Fruit fly (Drosophila melanogaster) whole organism, embryonic: ENCODE results near the gene Upf2.

Experiments
- Awh ChIP-seq: fragments of 200-800 bp; sonication (Bioruptor generic); IDR thresholded peaks from 2 replicates; pipeline ENCODE4, ENCODE4 v1.3.6; 2022; ENCODE audit warnings: missing biosample characterization, missing genetic modification characterization
- BtbVII ChIP-seq: fragments of 200-800 bp; sonication (Bioruptor generic); optimal IDR thresholded peaks from 3 replicates; lab custom pipeline; 2017; ENCODE audit warnings: missing biosample characterization, mild to moderate bottlenecking, missing genetic modification characterization
- Bteb2 ChIP-seq: fragments of 200-800 bp; sonication (Bioruptor generic); optimal IDR thresholded peaks from 2 replicates; lab custom pipeline; 2016; ENCODE audit warnings: missing biosample characterization, missing genetic modification characterization
- CG10267 ChIP-seq: fragments of 200-800 bp; sonication (Bioruptor generic); optimal IDR thresholded peaks from 2 replicates; lab custom pipeline; 2018; ENCODE audit warnings: missing biosample characterization, mild to moderate bottlenecking, missing genetic modification characterization, moderate library complexity
- CG12219 ChIP-seq: fragments of 200-800 bp; sonication (Bioruptor generic); optimal IDR thresholded peaks from 3 replicates; lab custom pipeline; 2018; ENCODE audit warnings: missing biosample characterization, mild to moderate bottlenecking, missing genetic modification characterization
- CG12744 ChIP-seq: fragments of 200-800 bp; sonication (Bioruptor generic); optimal IDR thresholded peaks from 2 replicates; lab custom pipeline; 2016; ENCODE audit warnings: missing biosample characterization, missing genetic modification characterization
- CG15269 ChIP-seq: fragments of 200-800 bp; sonication (Bioruptor generic); optimal IDR thresholded peaks from 2 replicates; lab custom pipeline; 2018; ENCODE audit warnings: missing biosample characterization, mild to moderate bottlenecking, missing genetic modification characterization, moderate library complexity
- CG1603 ChIP-seq: fragments of 200-800 bp; sonication (Bioruptor generic); optimal IDR thresholded peaks from 2 replicates; lab custom pipeline; 2019; ENCODE audit warnings: missing biosample characterization, mild to moderate bottlenecking, missing genetic modification characterization, moderate library complexity
- CG17359 ChIP-seq: fragments of 200-800 bp; sonication (Bioruptor generic); optimal IDR thresholded peaks from 3 replicates; lab custom pipeline; 2018; ENCODE audit warnings: missing biosample characterization, mild to moderate bottlenecking, missing genetic modification characterization, moderate library complexity
- CG17385 ChIP-seq: fragments of 200-800 bp; sonication (Bioruptor generic); optimal IDR thresholded peaks from 3 replicates; lab custom pipeline; 2018; ENCODE audit warnings: missing biosample characterization, mild to moderate bottlenecking, missing genetic modification characterization
- CG18764 ChIP-seq: fragments of 200-800 bp; sonication (Bioruptor generic); optimal IDR thresholded peaks from 3 replicates; lab custom pipeline; 2016; ENCODE audit warnings: missing biosample characterization, missing genetic modification characterization
- CG2129 ChIP-seq: fragments of 200-800 bp; sonication (Bioruptor generic); IDR thresholded peaks from 2 replicates; pipeline ENCODE4 v1.3.6; 2022; ENCODE audit warnings: missing biosample characterization, missing genetic modification characterization; ENCODE audit not compliant: partially characterized antibody
- CG30403 ChIP-seq: fragments of 200-800 bp; sonication (Bioruptor generic); optimal IDR thresholded peaks from 3 replicates; lab custom pipeline; 2016; ENCODE audit warnings: missing biosample characterization, missing genetic modification characterization
- CG5180 ChIP-seq: fragments of 200-800 bp; sonication (Bioruptor generic); optimal IDR thresholded peaks from 3 replicates; lab custom pipeline; 2017; ENCODE audit warnings: missing biosample characterization, missing genetic modification characterization, mild to moderate bottlenecking, moderate library complexity, missing genetic modification reagents
- CG6254 ChIP-seq: fragments of 200-800 bp; sonication (Bioruptor generic); optimal IDR thresholded peaks from 3 replicates; lab custom pipeline; 2017; ENCODE audit warnings: mild to moderate bottlenecking, missing biosample characterization, missing genetic modification reagents, missing genetic modification characterization
- CG7372 ChIP-seq: fragments of 200-800 bp; sonication (Bioruptor generic); IDR thresholded peaks from 2 replicates; pipeline ENCODE4 v1.3.6; 2022; ENCODE audit warnings: missing biosample characterization, missing genetic modification characterization
- CG7786 ChIP-seq: fragments of 200-800 bp; sonication (Bioruptor generic); optimal IDR thresholded peaks from 2 replicates; lab custom pipeline; 2016; ENCODE audit warnings: missing biosample characterization, missing genetic modification characterization
- D19A ChIP-seq: fragments of 200-800 bp; optimal IDR thresholded peaks from 3 replicates; lab custom pipeline; 2019; ENCODE audit warnings: missing biosample characterization, mild to moderate bottlenecking, missing genetic modification characterization, moderate library complexity
- Deaf1 ChIP-seq: fragments of 200-800 bp; optimal IDR thresholded peaks from 3 replicates; lab custom pipeline; 2019; ENCODE audit warnings: missing biosample characterization, mild to moderate bottlenecking, missing genetic modification characterization, moderate library complexity
- Dfd ChIP-seq, 2 experiments: fragments of >200 bp; optimal IDR thresholded peaks; 2 replicates each; lab custom pipeline; 2017; ENCODE audit warnings: missing biosample characterization in 2 of 2, missing genetic modification characterization in 2 of 2
- Dll ChIP-seq: fragments of 200-800 bp; sonication (Bioruptor generic); IDR thresholded peaks from 4 replicates; pipeline ENCODE4 v1.3.6; 2022; ENCODE audit warnings: missing biosample characterization, missing genetic modification characterization; ENCODE audit not compliant: partially characterized antibody
- E2f2 ChIP-seq: fragments of 200-800 bp; sonication (Bioruptor generic); IDR thresholded peaks from 2 replicates; pipeline ENCODE4 v1.3.6; 2022; ENCODE audit warnings: missing biosample characterization, missing genetic modification characterization
- MTF-1 ChIP-seq: fragments of 200-800 bp; sonication (Bioruptor generic); optimal IDR thresholded peaks from 2 replicates; lab custom pipeline; 2018; ENCODE audit warnings: missing biosample characterization, mild to moderate bottlenecking, missing genetic modification characterization, borderline replicate concordance
- Mes4 ChIP-seq: fragments of 200-800 bp; sonication (Bioruptor generic); optimal IDR thresholded peaks from 2 replicates; lab custom pipeline; 2016; ENCODE audit warnings: missing biosample characterization, missing genetic modification characterization
- Myb ChIP-seq: fragments of 200-800 bp; sonication (Bioruptor generic); optimal IDR thresholded peaks from 2 replicates; lab custom pipeline; 2016; ENCODE audit warnings: missing biosample characterization, missing genetic modification characterization
- Rx ChIP-seq: fragments of 200-800 bp; sonication (Bioruptor generic); IDR thresholded peaks from 2 replicates; pipeline ENCODE4 v1.3.6; 2022; ENCODE audit warnings: missing biosample characterization, missing genetic modification characterization
- Scr ChIP-seq: fragments of 200-800 bp; sonication (Bioruptor generic); IDR thresholded peaks from 2 replicates; pipeline ENCODE4 v1.3.6; 2022; ENCODE audit warnings: missing biosample characterization, missing genetic modification characterization; ENCODE audit not compliant: partially characterized antibody
- Sox100B ChIP-seq: fragments of 200-800 bp; sonication (Bioruptor generic); optimal IDR thresholded peaks from 3 replicates; lab custom pipeline; 2018; ENCODE audit warnings: missing biosample characterization, mild to moderate bottlenecking, missing genetic modification characterization
- Taf1 ChIP-seq: fragments of 200-800 bp; sonication (Bioruptor generic); IDR thresholded peaks from 2 replicates; pipeline ENCODE4 v1.3.6; 2022; ENCODE audit warnings: missing biosample characterization, missing genetic modification characterization
- ase ChIP-seq: fragments of 200-800 bp; sonication (Bioruptor generic); IDR thresholded peaks from 3 replicates; pipeline ENCODE4 v1.3.6; 2022; ENCODE audit warnings: missing biosample characterization, missing genetic modification characterization
- cg ChIP-seq: fragments of 200-800 bp; sonication (Bioruptor generic); optimal IDR thresholded peaks from 3 replicates; lab custom pipeline; 2019; ENCODE audit warnings: missing biosample characterization, mild to moderate bottlenecking, missing genetic modification characterization, moderate library complexity
- chif ChIP-seq, 2 experiments: fragments of 200-800 bp; sonication (Bioruptor generic); optimal IDR thresholded peaks; 3 replicates each; lab custom pipeline; 2016; ENCODE audit warnings: missing biosample characterization in 2 of 2, missing genetic modification characterization in 2 of 2
- chm ChIP-seq: fragments of 200-800 bp; sonication (Bioruptor generic); IDR thresholded peaks from 2 replicates; pipeline ENCODE4 v1.3.6; 2022; ENCODE audit warnings: missing biosample characterization, missing genetic modification characterization
- crol ChIP-seq: fragments of 200-800 bp; sonication (Bioruptor generic); IDR thresholded peaks from 2 replicates; pipeline ENCODE4 v1.3.6; 2022; ENCODE audit warnings: missing biosample characterization, missing genetic modification characterization
- cwo ChIP-seq: fragments of 200-800 bp; sonication (Bioruptor generic); optimal IDR thresholded peaks from 3 replicates; lab custom pipeline; 2017; ENCODE audit warnings: missing biosample characterization, missing genetic modification characterization, mild to moderate bottlenecking, moderate library complexity, missing genetic modification reagents
- dysf ChIP-seq: fragments of 200-800 bp; sonication (Bioruptor generic); IDR thresholded peaks from 3 replicates; pipeline ENCODE4 v1.3.6; 2022; ENCODE audit warnings: missing biosample characterization, missing genetic modification characterization
- ems ChIP-seq: fragments of 200-800 bp; sonication (Bioruptor generic); optimal IDR thresholded peaks from 3 replicates; lab custom pipeline; 2016; ENCODE audit warnings: missing biosample characterization, missing genetic modification characterization
- en ChIP-seq: fragments of 200-800 bp; sonication (Bioruptor generic); optimal IDR thresholded peaks from 2 replicates; lab custom pipeline; 2016; ENCODE audit warnings: missing biosample characterization, missing genetic modification characterization
- fd102C ChIP-seq: fragments of 200-800 bp; sonication (Bioruptor generic); optimal IDR thresholded peaks from 2 replicates; lab custom pipeline; 2018; ENCODE audit warnings: missing biosample characterization, mild to moderate bottlenecking, missing genetic modification characterization, moderate library complexity
- grn ChIP-seq: fragments of 200-800 bp; sonication (Bioruptor generic); optimal IDR thresholded peaks from 3 replicates; lab custom pipeline; 2017; ENCODE audit warnings: missing biosample characterization, missing genetic modification characterization
- ind ChIP-seq: fragments of 200-800 bp; sonication (Bioruptor generic); optimal IDR thresholded peaks from 3 replicates; lab custom pipeline; 2016; ENCODE audit warnings: missing biosample characterization, missing genetic modification characterization
- kay ChIP-seq: fragments of 200-800 bp; sonication (Bioruptor generic); optimal IDR thresholded peaks from 2 replicates; lab custom pipeline; 2016; ENCODE audit warnings: missing biosample characterization, missing genetic modification characterization
- lmd ChIP-seq: fragments of 200-800 bp; sonication (Bioruptor generic); IDR thresholded peaks from 2 replicates; pipeline ENCODE4 v1.3.6; 2022; ENCODE audit warnings: missing biosample characterization, missing genetic modification characterization
- luna ChIP-seq: fragments of 200-800 bp; sonication (Bioruptor generic); optimal IDR thresholded peaks from 2 replicates; lab custom pipeline; 2016; ENCODE audit warnings: missing biosample characterization, missing genetic modification characterization
- row ChIP-seq: fragments of 200-800 bp; sonication (Bioruptor generic); IDR thresholded peaks from 3 replicates; pipeline ENCODE4 v1.3.6; 2022; ENCODE audit warnings: missing biosample characterization, missing genetic modification characterization
- sima ChIP-seq: fragments of 200-800 bp; sonication (Bioruptor generic); optimal IDR thresholded peaks from 2 replicates; lab custom pipeline; 2016; ENCODE audit warnings: missing biosample characterization, missing genetic modification characterization
- sug ChIP-seq: fragments of 200-800 bp; optimal IDR thresholded peaks from 2 replicates; lab custom pipeline; 2019; ENCODE audit warnings: missing biosample characterization, mild to moderate bottlenecking, missing genetic modification characterization, moderate library complexity
- zen ChIP-seq: fragments of 200-800 bp; sonication (Bioruptor generic); optimal IDR thresholded peaks from 3 replicates; lab custom pipeline; 2018; ENCODE audit warnings: missing biosample characterization, mild to moderate bottlenecking, missing genetic modification characterization, moderate library complexity

Upf2 gene

dm6 chrX:8114476-8115342, 39.4 kb upstream of the Upf2 start (continued):
- TF ChIP-seq Sox100B (GFP tag; lab: Kevin White, UChicago) (peak; percentile 61), CG6254 (peak; percentile 13), MTF-1 (GFP tag; lab: Kevin White, UChicago) (no peak), Myb (peak; percentile 33), chm (peak; percentile 24; the same call in 1 of the 2 replicates), zen (tag; lab: Kevin White, UChicago) (peak; percentile 13), CG12219 (peak; percentile 53), cg (peak; percentile 29), kay (GFP tag; lab: Kevin White, UChicago) (no peak), CG12744 (GFP tag; lab: Kevin White, UChicago) (peak; percentile 57), en (GFP tag; lab: Kevin White, UChicago) (no peak), CG17359 (tag; lab: Kevin White, UChicago) (peak; percentile 62), Bteb2 (GFP tag; lab: Kevin White, UChicago) (peak; percentile 48), CG5180 (GFP tag; lab: Kevin White, UChicago) (peak; percentile 35), Scr (GFP tag; lab: Robert Waterston, UW) (no peak), Mes4 (GFP tag; lab: Kevin White, UChicago) (peak; percentile 47), ems (GFP tag; lab: Kevin White, UChicago) (peak; percentile 63), row (GFP tag; lab: Robert Waterston, UW) (peak; percentile 76), dysf (GFP tag; lab: Robert Waterston, UW) (peak; percentile 73), CG1603 (tag; lab: Kevin White, UChicago) (peak; percentile 45), fd102C (GFP tag; lab: Kevin White, UChicago) (no peak), CG2129 (GFP tag; lab: Robert Waterston, UW) (no peak), ind (GFP tag; lab: Kevin White, UChicago) (peak; percentile 45), CG17385 (peak; percentile 71), CG30403 (peak; percentile 57), crol (peak; percentile 68), lmd (GFP tag; lab: Robert Waterston, UW) (peak; percentile 67), Taf1 (GFP tag; lab: Robert Waterston, UW) (no peak), Deaf1 (peak; percentile 37), sug (tag; lab: Kevin White, UChicago) (peak; percentile 75), luna (GFP tag; lab: Kevin White, UChicago) (peak; percentile 4), CG10267 (peak; percentile 39), chif (GFP tag; optimal IDR thresholded peaks at IDR 0.05; lab: Kevin White, UChicago) (peak; percentile 28 to 32), D19A (tag; lab: Kevin White, UChicago) (peak; percentile 47), E2f2 (GFP tag; lab: Robert Waterston, UW) (peak; percentile 38; the same call in 1 of the 2 replicates), CG7372 (GFP tag; lab: Robert Waterston, UW) (peak; percentile 70), cwo (GFP tag; lab: Kevin White, UChicago) (peak; percentile 70), Dll (GFP tag; lab: Robert Waterston, UW) (no peak), Dfd (GFP tag; optimal IDR thresholded peaks at IDR 0.05; lab: Kevin White, UChicago) (no peak), sima (peak; percentile 6), CG18764 (no peak), ase (GFP tag; lab: Robert Waterston, UW) (no peak), CG7786 (GFP tag; lab: Kevin White, UChicago) (peak; percentile 65), BtbVII (GFP tag; lab: Kevin White, UChicago) (peak; percentile 79), Rx (no peak), Awh (no peak), CG15269 (tag; lab: Kevin White, UChicago) (peak; percentile 84), grn (GFP tag; lab: Kevin White, UChicago) (no peak)
